Fruit fly (Drosophila melanogaster): ENCODE measurements around the gene Prps.

Prps gene

DNA sequence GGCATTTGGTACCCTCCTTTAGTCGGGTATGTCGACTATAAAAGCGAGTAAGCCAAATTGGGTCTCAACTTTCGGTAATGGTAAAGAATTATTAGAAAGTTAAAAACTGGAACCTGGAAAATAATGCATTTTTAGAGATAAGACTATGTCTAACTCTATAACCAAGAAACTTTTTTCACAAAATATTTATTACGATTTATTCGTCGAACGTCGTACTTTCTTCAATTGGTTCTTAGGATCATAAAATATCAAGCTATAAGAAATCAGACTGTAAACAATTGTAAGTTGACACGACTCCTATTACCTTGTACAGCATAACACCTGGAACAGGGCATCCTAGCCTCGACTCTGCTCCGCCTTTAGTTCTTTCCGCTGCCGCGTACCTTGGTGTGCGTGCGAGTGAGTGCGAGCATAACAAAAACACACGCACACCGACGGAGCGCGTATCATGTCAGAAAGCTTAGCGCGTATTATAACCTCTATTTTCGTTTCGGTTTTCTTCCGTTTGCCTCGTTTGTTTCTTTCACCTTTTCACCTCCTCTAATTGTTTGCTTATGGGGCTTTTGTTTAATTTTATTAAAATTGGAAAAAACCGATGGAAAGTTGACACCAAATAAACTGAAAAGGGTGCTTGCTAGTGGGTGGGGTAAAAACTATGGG is 3.5 kb downstream of the Prps start (continued):
- TF ChIP-seq bbx (GFP tag; IDR thresholded peaks at IDR 0.05; ENCODE audit: partially characterized antibody) = no peak
- peak; percentile 99 for TF ChIP-seq nmo (GFP tag; optimal IDR thresholded peaks at IDR 0.05)
- TF ChIP-seq CG15011 (GFP tag; optimal IDR thresholded peaks at IDR 0.05) = peak; percentile 95
- peak; percentile 95 for TF ChIP-seq Asciz (GFP tag; optimal IDR thresholded peaks at IDR 0.05)
- peak; percentile 81 for TF ChIP-seq CG4404 (GFP tag; IDR thresholded peaks at IDR 0.05)
- TF ChIP-seq CG2199 (GFP tag; IDR thresholded peaks at IDR 0.05) = peak; percentile 39; the same call in 1 of the 3 replicates
- TF ChIP-seq CG18262 (tag; optimal IDR thresholded peaks at IDR 0.05) = peak; percentile 98
- TF ChIP-seq CG12071 (GFP tag; optimal IDR thresholded peaks at IDR 0.05) = peak; percentile 81
- peak; percentile 77 for TF ChIP-seq CG14965 (GFP tag; optimal IDR thresholded peaks at IDR 0.05; ENCODE audit: borderline replicate concordance)
- TF ChIP-seq CG1647 (GFP tag; optimal IDR thresholded peaks at IDR 0.05) = peak; percentile 95
- peak; percentile 74 for TF ChIP-seq zen (tag; optimal IDR thresholded peaks at IDR 0.05)
- peak; percentile 96 for TF ChIP-seq ems (GFP tag; optimal IDR thresholded peaks at IDR 0.05)
- TF ChIP-seq Eip74EF (GFP tag; optimal IDR thresholded peaks at IDR 0.05) = peak in 1 of 2 experiments; percentile 95
- TF ChIP-seq dysf (GFP tag; IDR thresholded peaks at IDR 0.05) = peak; percentile 96
- peak; percentile 62; the same call in 1 of the 2 replicates for TF ChIP-seq MBD-R2 (GFP tag; IDR thresholded peaks at IDR 0.05)
- peak; percentile 97 for TF ChIP-seq CG13775 (GFP tag; optimal IDR thresholded peaks at IDR 0.05)
- peak; percentile 99 for TF ChIP-seq CG7556 (GFP tag; optimal IDR thresholded peaks at IDR 0.05)
- TF ChIP-seq CG2129 (GFP tag; IDR thresholded peaks at IDR 0.05; ENCODE audit: partially characterized antibody) = no peak
- TF ChIP-seq gcm (GFP tag; optimal IDR thresholded peaks at IDR 0.05) = peak; percentile 85
- peak; percentile 91 for TF ChIP-seq jing (GFP tag; optimal IDR thresholded peaks at IDR 0.05)
- peak; percentile 84 for TF ChIP-seq vvl (GFP tag; IDR thresholded peaks at IDR 0.05)
- peak; percentile 91 for TF ChIP-seq CG8388 (GFP tag; optimal IDR thresholded peaks at IDR 0.05)
- TF ChIP-seq fd64A (GFP tag; optimal IDR thresholded peaks at IDR 0.05) = peak; percentile 68
- peak; percentile 93 for TF ChIP-seq lmd (GFP tag; IDR thresholded peaks at IDR 0.05)
- peak; percentile 96 for TF ChIP-seq pb (GFP tag; optimal IDR thresholded peaks at IDR 0.05)
- TF ChIP-seq CG1233 (GFP tag; optimal IDR thresholded peaks at IDR 0.05) = peak; percentile 96
- TF ChIP-seq gcm2 (GFP tag; optimal IDR thresholded peaks at IDR 0.05) = peak; percentile 91
- TF ChIP-seq Lhr (GFP tag; optimal IDR thresholded peaks at IDR 0.05) = peak; percentile 84
- TF ChIP-seq br (optimal IDR thresholded peaks at IDR 0.05) = no peak
- TF ChIP-seq Spps (tag; optimal IDR thresholded peaks at IDR 0.05) = peak; percentile 86
- peak; percentile 71 for TF ChIP-seq toy (GFP tag; IDR thresholded peaks at IDR 0.05)
- TF ChIP-seq CG31365 (tag; optimal IDR thresholded peaks at IDR 0.05) = peak; percentile 68
- no peak for TF ChIP-seq D (optimal IDR thresholded peaks at IDR 0.05)
- peak; percentile 97 for TF ChIP-seq D (GFP tag; optimal IDR thresholded peaks at IDR 0.05)
- no peak for TF ChIP-seq tna (GFP tag; IDR thresholded peaks at IDR 0.05; ENCODE audit: partially characterized antibody)
- TF ChIP-seq CG10654 (GFP tag; optimal IDR thresholded peaks at IDR 0.05) = peak; percentile 92
- TF ChIP-seq so (GFP tag; IDR thresholded peaks at IDR 0.05) = peak; percentile 86; the same call in 2 of the 3 replicates
- TF ChIP-seq Opbp (GFP tag; IDR thresholded peaks at IDR 0.05; ENCODE audit: partially characterized antibody) = no peak
- peak; percentile 93 for TF ChIP-seq Ptx1 (GFP tag; IDR thresholded peaks at IDR 0.05)
- peak; percentile 93 for TF ChIP-seq PHDP (tag; optimal IDR thresholded peaks at IDR 0.05)
- peak; percentile 68 for TF ChIP-seq Neu2 (GFP tag; optimal IDR thresholded peaks at IDR 0.05; ENCODE audit: borderline replicate concordance)
- peak; percentile 95 to 97 for TF ChIP-seq Hr51 (GFP tag; optimal IDR thresholded peaks at IDR 0.05)
- TF ChIP-seq CG11247 (GFP tag; IDR thresholded peaks at IDR 0.05) = peak; percentile 84
- TF ChIP-seq fd102C (GFP tag; optimal IDR thresholded peaks at IDR 0.05) = peak; percentile 16
- TF ChIP-seq Dref (GFP tag; IDR thresholded peaks at IDR 0.05) = no peak
- peak; percentile 77 for TF ChIP-seq ken (GFP tag; IDR thresholded peaks at IDR 0.05)
- TF ChIP-seq CG8944 (GFP tag; optimal IDR thresholded peaks at IDR 0.05) = peak; percentile 96
- peak; percentile 94 for TF ChIP-seq Max (GFP tag; optimal IDR thresholded peaks at IDR 0.05)
- peak; percentile 75; the same call in 2 of the 3 replicates for TF ChIP-seq B-H1 (GFP tag; IDR thresholded peaks at IDR 0.05)

All from whole organism, embryonic.